Worm (Caenorhabditis elegans) whole organism, L4 larva: Measurements from ENCODE around the gene fbxb-42.

ENCODE experiments used
- D1046.2 ChIP-seq: fragments of 200-800 bp; sonication (Bioruptor generic); IDR thresholded peaks from 2 replicates; pipeline ENCODE4 v1.3.6; 2022; ENCODE audit warnings: missing genetic modification characterization, missing compliant biosample characterization
- F10B5.3 ChIP-seq: sonication (generic microtip); optimal IDR thresholded peaks from 2 replicates; lab custom pipeline; 2016; ENCODE audit warnings: mild to moderate bottlenecking, missing genetic modification characterization, missing compliant biosample characterization
- Y5F2A.4 ChIP-seq: fragments of 200-800 bp; sonication (Bioruptor generic); optimal IDR thresholded peaks from 2 replicates; lab custom pipeline; 2018; ENCODE audit warnings: mild to moderate bottlenecking, missing genetic modification characterization, missing compliant biosample characterization
- ZK337.2 ChIP-seq: fragments of 200-800 bp; sonication (Bioruptor generic); IDR thresholded peaks from 2 replicates; pipeline ENCODE4 v1.3.6; 2022; ENCODE audit warnings: missing genetic modification reagents, missing genetic modification characterization, missing compliant biosample characterization
- ZK546.5 ChIP-seq, 2 experiments: sonication (generic microtip); optimal IDR thresholded peaks; 2 replicates each; lab custom pipeline; 2017; ENCODE audit warnings: missing biosample characterization in 2 of 2, missing genetic modification characterization in 2 of 2
- aly-2 ChIP-seq: sonication (generic microtip); optimal IDR thresholded peaks from 2 replicates; lab custom pipeline; 2018; ENCODE audit warnings: missing biosample characterization, missing genetic modification characterization
- attf-4 ChIP-seq: sonication (generic microtip); optimal IDR thresholded peaks from 3 replicates; lab custom pipeline; 2017; ENCODE audit warnings: missing biosample characterization, missing genetic modification characterization
- ceh-20 ChIP-seq: fragments of 200-800 bp; sonication (Bioruptor generic); IDR thresholded peaks from 2 replicates; pipeline ENCODE4 v1.3.6; 2022; ENCODE audit warnings: missing genetic modification reagents, missing genetic modification characterization, missing compliant biosample characterization
- ceh-62 ChIP-seq: sonication (generic microtip); optimal IDR thresholded peaks from 2 replicates; lab custom pipeline; 2017; ENCODE audit warnings: missing biosample characterization, missing genetic modification characterization
- cey-2 ChIP-seq: sonication (generic microtip); optimal IDR thresholded peaks from 3 replicates; lab custom pipeline; 2017; ENCODE audit warnings: missing genetic modification characterization, mild to moderate bottlenecking, missing compliant biosample characterization, antibody characterized with exemption, borderline replicate concordance; ENCODE audit not compliant: insufficient read depth
- ctbp-1 ChIP-seq: fragments of 200-800 bp; sonication (Bioruptor generic); IDR thresholded peaks from 2 replicates; pipeline ENCODE4 v1.3.6; 2022; ENCODE audit warnings: missing genetic modification reagents, missing genetic modification characterization, missing compliant biosample characterization
- daf-16 ChIP-seq, 3 experiments: sonication (generic microtip); optimal IDR thresholded peaks; 2 replicates each; lab custom pipeline; 2016 to 2017; ENCODE audit warnings: missing genetic modification characterization in 3 of 3, missing genetic modification reagents in 3 of 3, mild to moderate bottlenecking in 2 of 3, missing compliant biosample characterization in 2 of 3, missing biosample characterization in 1 of 3, moderate library complexity in 1 of 3
- daf-19 ChIP-seq: fragments of 200-800 bp; sonication (Bioruptor generic); conservative IDR thresholded peaks from 2 replicates; pipeline ENCODE4 v1.3.6; 2022; ENCODE audit warnings: missing genetic modification characterization, missing compliant biosample characterization
- dmd-6 ChIP-seq: fragments of 200-800 bp; sonication (Bioruptor generic); IDR thresholded peaks from 2 replicates; pipeline ENCODE4 v1.3.6; 2022; ENCODE audit warnings: missing genetic modification reagents, missing genetic modification characterization, missing compliant biosample characterization
- dmd-9 ChIP-seq: fragments of 200-800 bp; sonication (Bioruptor generic); IDR thresholded peaks from 2 replicates; pipeline ENCODE4 v1.3.6; 2022; ENCODE audit warnings: missing genetic modification reagents, missing genetic modification characterization, missing compliant biosample characterization
- duxl-1 ChIP-seq: sonication (generic microtip); optimal IDR thresholded peaks from 2 replicates; lab custom pipeline; 2016; ENCODE audit warnings: mild to moderate bottlenecking, missing genetic modification characterization, moderate library complexity, missing compliant biosample characterization; ENCODE audit not compliant: poor library complexity
- dve-1 ChIP-seq: sonication (generic microtip); optimal IDR thresholded peaks from 2 replicates; lab custom pipeline; 2017; ENCODE audit warnings: antibody characterized with exemption, mild to moderate bottlenecking, missing genetic modification characterization, missing compliant biosample characterization; ENCODE audit not compliant: insufficient read depth
- egl-27 ChIP-seq: sonication (generic microtip); optimal IDR thresholded peaks from 3 replicates; lab custom pipeline; 2017; ENCODE audit warnings: missing biosample characterization, missing genetic modification reagents, missing genetic modification characterization
- egl-43 ChIP-seq: fragments of 200-800 bp; sonication (Bioruptor generic); IDR thresholded peaks from 2 replicates; pipeline ENCODE4 v1.3.6; 2022; ENCODE audit warnings: missing genetic modification reagents, missing genetic modification characterization, missing compliant biosample characterization
- hmg-1.1 ChIP-seq: fragments of 200-800 bp; sonication (Bioruptor generic); IDR thresholded peaks from 2 replicates; pipeline ENCODE4 v1.3.6; 2022; ENCODE audit warnings: missing genetic modification reagents, missing genetic modification characterization, missing compliant biosample characterization
- lin-1 ChIP-seq: fragments of 200-800 bp; sonication (Bioruptor generic); IDR thresholded peaks from 2 replicates; pipeline ENCODE4 v1.3.6; 2022; ENCODE audit warnings: missing genetic modification reagents, missing genetic modification characterization, missing compliant biosample characterization
- lin-13 ChIP-seq: fragments of 150-350 bp; optimal IDR thresholded peaks from 2 replicates; lab custom pipeline; 2014; ENCODE audit warnings: missing biosample characterization, missing genetic modification reagents, missing genetic modification characterization
- lin-29 ChIP-seq: fragments of 200-800 bp; sonication (Bioruptor generic); IDR thresholded peaks from 2 replicates; pipeline ENCODE4 v1.3.6; 2022; ENCODE audit warnings: missing genetic modification reagents, missing genetic modification characterization, missing compliant biosample characterization
- lir-3 ChIP-seq: sonication (generic microtip); optimal IDR thresholded peaks from 2 replicates; lab custom pipeline; 2016; ENCODE audit warnings: mild to moderate bottlenecking, missing genetic modification characterization, missing compliant biosample characterization
- lsy-2 ChIP-seq, 2 experiments: fragments of 150-350 bp in 1 of 2; sonication (generic microtip) in 1 of 2; optimal IDR thresholded peaks; 2 replicates each; lab custom pipeline; 2014 to 2017; ENCODE audit warnings: missing biosample characterization in 2 of 2, missing genetic modification characterization in 2 of 2
- madf-5 ChIP-seq, 2 experiments: fragments of 200-800 bp; sonication (Bioruptor generic); IDR thresholded peaks; 2 replicates each; pipeline ENCODE4 v1.3.6; 2022; ENCODE audit warnings: missing compliant biosample characterization in 2 of 2, missing genetic modification characterization in 2 of 2
- nhr-10 ChIP-seq: fragments of 150-350 bp; optimal IDR thresholded peaks from 2 replicates; lab custom pipeline; 2014; ENCODE audit warnings: missing biosample characterization, missing genetic modification characterization
- nhr-11 ChIP-seq: fragments of 150-350 bp; optimal IDR thresholded peaks from 2 replicates; lab custom pipeline; 2014; ENCODE audit warnings: missing biosample characterization, missing genetic modification characterization
- nhr-28 ChIP-seq: fragments of 150-350 bp; optimal IDR thresholded peaks from 2 replicates; lab custom pipeline; 2014; ENCODE audit warnings: missing biosample characterization, missing genetic modification characterization
- nhr-48 ChIP-seq: sonication (generic microtip); optimal IDR thresholded peaks from 2 replicates; lab custom pipeline; 2016; ENCODE audit warnings: mild to moderate bottlenecking, missing genetic modification characterization, missing compliant biosample characterization
- nhr-76 ChIP-seq: fragments of 150-350 bp; optimal IDR thresholded peaks from 2 replicates; lab custom pipeline; 2014; ENCODE audit warnings: missing biosample characterization, missing genetic modification characterization
- nhr-77 ChIP-seq: fragments of 150-350 bp; optimal IDR thresholded peaks from 2 replicates; lab custom pipeline; 2014; ENCODE audit warnings: missing biosample characterization, missing genetic modification characterization
- pha-4 ChIP-seq, 2 experiments: fragments of 150-350 bp in 1 of 2; fragments of 200-800 bp in 1 of 2; sonication (Bioruptor generic) in 1 of 2; IDR thresholded peaks in 1 of 2; optimal IDR thresholded peaks in 1 of 2; 2 replicates each; pipeline versions ENCODE4 v1.3.6 to Lab custom; 2014 to 2022; ENCODE audit warnings: missing genetic modification characterization in 2 of 2, missing genetic modification reagents in 2 of 2, missing biosample characterization in 1 of 2, missing compliant biosample characterization in 1 of 2
- pqm-1 ChIP-seq: sonication (generic microtip); optimal IDR thresholded peaks from 2 replicates; lab custom pipeline; 2017; ENCODE audit warnings: missing biosample characterization, missing genetic modification characterization
- rbr-2 ChIP-seq: sonication (generic microtip); optimal IDR thresholded peaks from 2 replicates; lab custom pipeline; 2016; ENCODE audit warnings: missing genotype, missing genetic modification characterization, missing compliant biosample characterization
- set-16 ChIP-seq: fragments of 200-800 bp; sonication (Bioruptor generic); IDR thresholded peaks from 2 replicates; pipeline ENCODE4 v1.3.6; 2022; ENCODE audit warnings: missing genetic modification reagents, missing genetic modification characterization, missing compliant biosample characterization
- spr-3 ChIP-seq: fragments of 200-800 bp; sonication (Bioruptor generic); optimal IDR thresholded peaks from 2 replicates; lab custom pipeline; 2018; ENCODE audit warnings: mild to moderate bottlenecking, missing genetic modification characterization, missing compliant biosample characterization
- unc-39 ChIP-seq: sonication (generic microtip); optimal IDR thresholded peaks from 2 replicates; lab custom pipeline; 2017; ENCODE audit warnings: missing biosample characterization, missing genetic modification characterization
- unc-62 ChIP-seq, 3 experiments: fragments of 150-350 bp in 1 of 3; sonication (generic microtip); optimal IDR thresholded peaks in 2 of 3; peaks in 1 of 3; 1 replicate in 1 of 3; 2 replicates in 2 of 3; lab custom pipeline; 2014 to 2017; ENCODE audit warnings: missing biosample characterization in 3 of 3, missing genetic modification characterization in 3 of 3, missing genetic modification reagents in 3 of 3, missing genotype in 1 of 3
- zip-11 ChIP-seq: fragments of 200-800 bp; sonication (Bioruptor generic); IDR thresholded peaks from 2 replicates; pipeline ENCODE4 v1.3.6; 2022; ENCODE audit warnings: missing genetic modification characterization, missing compliant biosample characterization
- zip-2 ChIP-seq: fragments of 150-350 bp; optimal IDR thresholded peaks from 2 replicates; lab custom pipeline; 2014; ENCODE audit warnings: missing biosample characterization, missing genetic modification characterization
- ztf-11 ChIP-seq: fragments of 150-350 bp; optimal IDR thresholded peaks from 2 replicates; lab custom pipeline; 2014; ENCODE audit warnings: missing biosample characterization, missing genetic modification characterization

fbxb-42 gene

ce11 chrII:1503663-1504062, 33.8 kb upstream of the fbxb-42 start:
- TF ChIP-seq lsy-2 (tag; optimal IDR thresholded peaks at IDR 0.05; lab: Kevin White, UChicago) (peak in 1 of 2 experiments; percentile 1), rbr-2 (tag; lab: Kevin White, UChicago) (no peak), duxl-1 (tag; lab: Kevin White, UChicago) (no peak), unc-39 (tag; lab: Kevin White, UChicago) (no peak), D1046.2 (GFP tag; lab: Robert Waterston, UW) (no peak), dmd-6 (GFP tag; lab: Robert Waterston, UW) (peak; percentile 28; the same call in 1 of the 2 replicates), spr-3 (no peak), nhr-11 (no peak), madf-5 (GFP tag; IDR thresholded peaks at IDR 0.05; lab: Robert Waterston, UW) (no peak), ctbp-1 (no peak), egl-43 (GFP tag; lab: Robert Waterston, UW) (no peak), dve-1 (tag; lab: Kevin White, UChicago) (peak; percentile 60), F10B5.3 (tag; lab: Kevin White, UChicago) (no peak), ztf-11 (tag; lab: Kevin White, UChicago) (no peak), lir-3 (no peak), pqm-1 (tag; lab: Kevin White, UChicago) (peak; percentile 19), egl-27 (no peak), nhr-10 (tag; lab: Kevin White, UChicago) (no peak), nhr-28 (tag; lab: Kevin White, UChicago) (peak; percentile 73), ZK546.5 (tag; optimal IDR thresholded peaks at IDR 0.05; lab: Kevin White, UChicago) (no peak), attf-4 (tag; lab: Kevin White, UChicago) (no peak), unc-62 (GFP tag; optimal IDR thresholded peaks at IDR 0.05 in 1 of 2; lab: Kevin White, UChicago) (peak in 1 of 2 experiments; percentile 67), unc-62 (tag; optimal IDR thresholded peaks at IDR 0.05; lab: Kevin White, UChicago) (no peak), hmg-1.1 (no peak), nhr-77 (tag; lab: Kevin White, UChicago) (no peak), aly-2 (tag; lab: Kevin White, UChicago) (no peak), daf-19 (GFP tag; lab: Robert Waterston, UW) (no peak), zip-11 (GFP tag; lab: Robert Waterston, UW) (no peak), ceh-20 (GFP tag; lab: Robert Waterston, UW) (no peak), Y5F2A.4 (GFP tag; lab: Kevin White, UChicago) (no peak), dmd-9 (no peak), nhr-48 (tag; lab: Kevin White, UChicago) (no peak), daf-16 (GFP tag; optimal IDR thresholded peaks at IDR 0.05; lab: Kevin White, UChicago) (no peak), daf-16 (tag; optimal IDR thresholded peaks at IDR 0.05; lab: Kevin White, UChicago) (peak; percentile 33)

DNA sequence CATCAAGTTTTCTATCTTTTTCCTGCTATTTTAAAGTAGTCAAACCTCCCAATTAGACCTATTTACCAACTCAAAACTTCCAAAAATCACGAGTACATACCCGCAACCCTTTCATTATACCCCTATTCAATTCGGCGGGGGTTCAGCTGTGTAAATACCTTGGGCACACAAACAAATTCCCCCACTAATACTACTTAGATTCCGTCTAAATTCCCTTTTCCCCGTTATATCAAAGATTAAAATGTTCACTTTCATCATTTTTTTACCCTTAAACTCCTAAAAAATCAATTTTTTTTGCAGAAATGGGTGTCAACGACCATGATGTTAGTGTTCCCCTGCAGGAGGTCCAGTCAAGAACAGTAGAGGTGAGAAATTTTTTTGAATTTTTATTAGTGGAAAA, 33.2 kb upstream of the fbxb-42 start, which contains the start of gene fdgt-1:
Gene fdgt-1 (plus strand): TSS at position 301 of the 400 bp plus-strand sequence.
- TF ChIP-seq zip-2 (tag; lab: Kevin White, UChicago) (no peak), dve-1 (tag; lab: Kevin White, UChicago) (no peak), ceh-62 (no peak), lin-13 (no peak), unc-62 (GFP tag; optimal IDR thresholded peaks at IDR 0.05 in 1 of 2; lab: Kevin White, UChicago) (no peak), unc-62 (tag; optimal IDR thresholded peaks at IDR 0.05; lab: Kevin White, UChicago) (no peak), cey-2 (tag; lab: Kevin White, UChicago) (no peak), lin-1 (GFP tag; lab: Robert Waterston, UW) (no peak), aly-2 (tag; lab: Kevin White, UChicago) (no peak), set-16 (GFP tag; lab: Robert Waterston, UW) (no peak), ZK337.2 (GFP tag; lab: Robert Waterston, UW) (no peak), pha-4 (GFP tag; IDR thresholded peaks at IDR 0.05; lab: Robert Waterston, UW) (no peak), pha-4 (tag; optimal IDR thresholded peaks at IDR 0.05; lab: Kevin White, UChicago) (no peak), nhr-11 (no peak), lin-29 (GFP tag; lab: Robert Waterston, UW) (no peak), nhr-76 (tag; lab: Kevin White, UChicago) (no peak)
